Fruit fly (Drosophila melanogaster): ENCODE results near the gene TTLL3A.

The TTLL3A gene

DNA sequence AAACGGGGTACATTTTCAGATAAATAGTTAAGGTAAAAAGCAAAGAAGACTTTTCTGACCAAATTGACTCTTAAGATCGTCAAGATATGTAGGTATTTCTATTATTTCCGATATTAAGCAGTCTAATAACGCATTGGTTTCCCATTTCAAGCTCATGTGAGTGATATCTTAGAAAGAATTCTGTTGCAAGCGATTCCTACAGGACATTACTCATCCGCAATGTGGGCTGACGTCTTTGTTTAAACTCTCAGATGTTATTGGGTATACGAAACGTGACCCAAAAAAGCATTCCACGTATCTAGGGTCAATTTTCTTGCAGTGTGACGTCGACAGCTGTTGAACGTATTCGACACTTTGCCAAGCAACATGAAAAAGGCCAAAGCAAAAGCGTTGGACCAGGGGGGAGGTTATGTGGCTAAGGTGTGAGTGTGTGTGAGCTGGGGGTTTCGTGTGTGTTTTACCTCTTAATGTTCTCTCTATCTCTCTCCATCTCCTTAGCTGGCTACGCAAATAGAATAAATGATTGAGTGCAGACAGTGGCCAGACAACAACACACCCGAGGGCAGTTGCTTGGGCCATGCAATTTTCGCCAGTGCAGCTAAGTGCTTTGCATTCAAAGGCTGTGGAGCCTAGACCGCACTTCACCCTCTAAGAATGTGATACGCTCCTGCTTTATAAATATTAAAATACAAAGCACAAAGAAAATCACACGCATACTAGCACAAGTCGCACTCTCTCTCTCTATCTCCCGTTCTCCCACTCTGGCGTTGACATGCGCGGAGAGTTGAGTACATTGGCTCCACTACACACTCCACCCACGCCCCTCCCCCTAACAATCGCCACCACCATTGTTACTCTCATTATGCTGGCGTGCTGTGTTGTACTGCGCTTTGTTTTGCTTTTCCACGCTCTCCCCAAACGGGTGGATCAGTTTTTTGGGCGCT, 47.3 kb upstream of the TTLL3A start (continued):
- 0 out of 3 replicates have a peak, but pooled peaks have one; percentile 10 for TF ChIP-seq Doc3 (GFP tag; IDR thresholded peaks at IDR 0.05; ENCODE audit: partially characterized antibody)
- TF ChIP-seq pho (GFP tag; optimal IDR thresholded peaks at IDR 0.05): peak; percentile 97
- 0 out of 2 replicates have a peak, but pooled peaks have one; percentile 14 for TF ChIP-seq CkIIα-i1 (GFP tag; IDR thresholded peaks at IDR 0.05)
- TF ChIP-seq tna (GFP tag; IDR thresholded peaks at IDR 0.05; ENCODE audit: partially characterized antibody): no peak
- TF ChIP-seq twi (tag; optimal IDR thresholded peaks at IDR 0.05): peak; percentile 91
- TF ChIP-seq CG9727 (GFP tag; optimal IDR thresholded peaks at IDR 0.05): peak; percentile 98
- TF ChIP-seq Meics (GFP tag; optimal IDR thresholded peaks at IDR 0.05): peak; percentile 97
- TF ChIP-seq H2.0 (GFP tag; IDR thresholded peaks at IDR 0.05): peak; percentile 78
- peak; percentile 97 for TF ChIP-seq dmrt99B (tag; optimal IDR thresholded peaks at IDR 0.05)
- TF ChIP-seq CG9437 (GFP tag; optimal IDR thresholded peaks at IDR 0.05): peak; percentile 97
- peak; percentile 99 for TF ChIP-seq Ets65A (GFP tag)
- TF ChIP-seq CG3281 (GFP tag; optimal IDR thresholded peaks at IDR 0.05): peak; percentile 97
- peak; percentile 0 for TF ChIP-seq MESR4 (GFP tag; optimal IDR thresholded peaks at IDR 0.05)
- peak; percentile 76; the same call in 2 of the 3 replicates for TF ChIP-seq C15 (GFP tag; IDR thresholded peaks at IDR 0.05)
- TF ChIP-seq dpn (GFP tag; optimal IDR thresholded peaks at IDR 0.05): peak; percentile 95 to 98
- TF ChIP-seq CG3407 (GFP tag; optimal IDR thresholded peaks at IDR 0.05): peak; percentile 91
- peak; percentile 95 for TF ChIP-seq Dad (GFP tag; optimal IDR thresholded peaks at IDR 0.05)
- TF ChIP-seq CG7745 (tag; optimal IDR thresholded peaks at IDR 0.05): no peak
- TF ChIP-seq H15 (GFP tag; IDR thresholded peaks at IDR 0.05): peak; percentile 75
- TF ChIP-seq tin (GFP tag; optimal IDR thresholded peaks at IDR 0.05): peak; percentile 94
- peak; percentile 87 for TF ChIP-seq CG6683 (GFP tag; optimal IDR thresholded peaks at IDR 0.05)
- peak; percentile 73 for TF ChIP-seq exex (tag; optimal IDR thresholded peaks at IDR 0.05)
- TF ChIP-seq ranshi (GFP tag; IDR thresholded peaks at IDR 0.05): peak; percentile 83
- TF ChIP-seq pan (optimal IDR thresholded peaks at IDR 0.05): no peak
- TF ChIP-seq pan (GFP tag; optimal IDR thresholded peaks at IDR 0.05 in 1 of 2, IDR thresholded peaks at IDR 0.05 in 1 of 2): peak in 1 of 2 experiments; percentile 81
- TF ChIP-seq HmgD (GFP tag; optimal IDR thresholded peaks at IDR 0.05): peak; percentile 91
- TF ChIP-seq Oaz (GFP tag; IDR thresholded peaks at IDR 0.05): peak; percentile 76
- peak; percentile 94 for TF ChIP-seq CG1602 (GFP tag; optimal IDR thresholded peaks at IDR 0.05)
- peak; percentile 90 for TF ChIP-seq slbo (GFP tag; IDR thresholded peaks at IDR 0.05)
- peak; percentile 95 for TF ChIP-seq sug (tag; optimal IDR thresholded peaks at IDR 0.05)
- TF ChIP-seq cg (GFP tag; optimal IDR thresholded peaks at IDR 0.05): peak; percentile 93
- TF ChIP-seq CG10267 (tag; optimal IDR thresholded peaks at IDR 0.05): peak; percentile 87
- TF ChIP-seq CG12155 (GFP tag; optimal IDR thresholded peaks at IDR 0.05): peak; percentile 91
- TF ChIP-seq CG10431 (GFP tag; optimal IDR thresholded peaks at IDR 0.05): peak; percentile 88
- TF ChIP-seq tgo (GFP tag; IDR thresholded peaks at IDR 0.05): peak; percentile 84
- peak; percentile 19 for TF ChIP-seq Dp (GFP tag; optimal IDR thresholded peaks at IDR 0.05)
- TF ChIP-seq crc (GFP tag; optimal IDR thresholded peaks at IDR 0.05): peak; percentile 93
- TF ChIP-seq maf-S (GFP tag; optimal IDR thresholded peaks at IDR 0.05): peak; percentile 95
- peak; percentile 53 for TF ChIP-seq Awh (GFP tag; IDR thresholded peaks at IDR 0.05)
- TF ChIP-seq D19A (tag; optimal IDR thresholded peaks at IDR 0.05): peak; percentile 91
- no peak for TF ChIP-seq ato (GFP tag; IDR thresholded peaks at IDR 0.05; ENCODE audit: partially characterized antibody)
- TF ChIP-seq fu2 (GFP tag; optimal IDR thresholded peaks at IDR 0.05): peak; percentile 97
- peak in 2 of 3 experiments; percentile 88 to 91 for TF ChIP-seq Stat92E (GFP tag; optimal IDR thresholded peaks at IDR 0.05)
- TF ChIP-seq CG6272 (GFP tag; IDR thresholded peaks at IDR 0.05): peak; percentile 68
- TF ChIP-seq zen (tag; optimal IDR thresholded peaks at IDR 0.05): peak; percentile 74
- peak; percentile 97 for TF ChIP-seq Antp (GFP tag; optimal IDR thresholded peaks at IDR 0.05)
- peak; percentile 90 for TF ChIP-seq CG13123 (GFP tag; optimal IDR thresholded peaks at IDR 0.05)
- peak; percentile 69 for TF ChIP-seq CG3065 (GFP tag; optimal IDR thresholded peaks at IDR 0.05)
